Worm (Caenorhabditis elegans): ENCODE data around the gene F52E1.3.

The F52E1.3 gene

DNA sequence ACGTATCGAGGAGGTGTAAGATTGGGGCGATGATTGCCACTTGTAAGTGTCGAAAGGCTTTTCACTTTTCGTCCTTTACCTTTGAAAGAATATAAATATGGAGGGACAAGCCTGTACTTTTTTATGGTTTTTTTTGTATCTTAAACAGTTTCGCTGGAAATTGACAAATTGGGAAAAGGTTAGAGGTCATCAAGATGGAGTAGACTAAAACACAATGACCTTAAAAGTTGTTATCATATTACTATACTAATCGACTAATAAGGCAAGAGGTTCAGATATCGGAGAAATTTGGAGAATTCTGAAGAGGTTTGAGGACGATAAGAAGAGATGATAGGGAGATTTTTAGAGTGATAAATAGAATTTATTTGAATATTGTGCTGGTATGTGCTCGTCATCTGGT lies 11.6 kb downstream of the F52E1.3 start:
- TF ChIP-seq nhr-25 (tag; optimal IDR thresholded peaks at IDR 0.05) (peak; percentile 67), nhr-43 (tag; optimal IDR thresholded peaks at IDR 0.05; ENCODE audit: poor library complexity, severe bottlenecking) (no peak)

- peak; percentile 64 for TF ChIP-seq pha-4 (tag; optimal IDR thresholded peaks at IDR 0.05)
- no peak for TF ChIP-seq nhr-77 (tag; optimal IDR thresholded peaks at IDR 0.05)
- peak; percentile 41 for TF ChIP-seq pqm-1 (tag; optimal IDR thresholded peaks at IDR 0.05)
- peak; percentile 38 for TF ChIP-seq nhr-25 (tag; optimal IDR thresholded peaks at IDR 0.05)
Measured at ce11 chrV:8406911-8407310, 12.3 kb downstream of the F52E1.3 start.

- TF ChIP-seq ceh-28 (tag; optimal IDR thresholded peaks at IDR 0.05) (peak; percentile 46), nhr-25 (tag; optimal IDR thresholded peaks at IDR 0.05) (peak; percentile 41), fos-1 (tag; optimal IDR thresholded peaks at IDR 0.05) (no peak), nhr-23 (tag; optimal IDR thresholded peaks at IDR 0.05) (peak; percentile 78)
Measured at ce11 chrV:8409594-8409993, 15.0 kb downstream of the F52E1.3 start.

DNA sequence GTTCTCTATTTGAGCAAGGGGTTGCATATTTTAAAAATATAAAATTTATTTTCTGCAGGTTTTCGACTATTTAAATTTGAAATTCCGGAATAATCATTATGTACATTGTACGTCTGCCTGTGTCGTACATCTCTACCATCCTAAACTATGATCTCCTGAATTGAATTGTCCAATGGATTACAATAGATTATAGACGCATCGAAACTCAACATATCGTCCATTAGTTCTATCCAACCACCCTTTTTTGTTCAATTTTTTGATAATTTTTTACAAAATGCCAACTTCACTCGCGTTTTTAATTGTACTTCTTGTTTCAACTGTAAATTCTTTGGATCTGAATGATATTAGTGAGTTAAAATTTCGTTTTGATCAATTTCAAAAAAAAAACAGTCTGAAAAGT lies 15.8 kb downstream of the F52E1.3 start, which contains the start of gene F52E1.2:
TSS of gene F52E1.2 (plus strand) at position 190 of the 400 bp plus-strand sequence.
- TF ChIP-seq unc-39 (tag; optimal IDR thresholded peaks at IDR 0.05) (no peak), aly-2 (tag; optimal IDR thresholded peaks at IDR 0.05) (no peak), lin-39 (tag; optimal IDR thresholded peaks at IDR 0.05) (no peak), mdl-1 (tag; optimal IDR thresholded peaks at IDR 0.05) (no peak), nhr-28 (tag; optimal IDR thresholded peaks at IDR 0.05) (no peak), eor-1 (tag; optimal IDR thresholded peaks at IDR 0.05) (no peak)

- TF ChIP-seq elt-3 (tag; optimal IDR thresholded peaks at IDR 0.05) (no peak), nhr-76 (tag; optimal IDR thresholded peaks at IDR 0.05) (no peak), nhr-77 (tag; optimal IDR thresholded peaks at IDR 0.05) (no peak), R02D3.7 (tag; optimal IDR thresholded peaks at IDR 0.05) (no peak), snpc-4 (tag; optimal IDR thresholded peaks at IDR 0.05) (no peak), aly-2 (tag; optimal IDR thresholded peaks at IDR 0.05) (no peak), nfya-1 (tag; optimal IDR thresholded peaks at IDR 0.05; ENCODE audit: insufficient read depth) (no peak), fos-1 (tag; optimal IDR thresholded peaks at IDR 0.05) (no peak), fkh-10 (GFP tag; optimal IDR thresholded peaks at IDR 0.05) (no peak), lin-39 (tag; optimal IDR thresholded peaks at IDR 0.05) (no peak), unc-62 (GFP tag; optimal IDR thresholded peaks at IDR 0.05) (no peak), pha-4 (tag; optimal IDR thresholded peaks at IDR 0.05) (no peak), hmg-11 (tag; optimal IDR thresholded peaks at IDR 0.05) (no peak), ceh-28 (tag; optimal IDR thresholded peaks at IDR 0.05) (no peak), nhr-43 (tag; optimal IDR thresholded peaks at IDR 0.05; ENCODE audit: poor library complexity, severe bottlenecking) (no peak), mml-1 (tag; optimal IDR thresholded peaks at IDR 0.05) (no peak), lin-15B (tag; optimal IDR thresholded peaks at IDR 0.05) (no peak), ceh-16 (tag; optimal IDR thresholded peaks at IDR 0.05) (no peak)
Measured at ce11 chrV:8413432-8414021, 18.9 kb downstream of the F52E1.3 start, which contains the start of gene vha-18. TSS of gene vha-18 (minus strand) at chrV:8413482.

DNA sequence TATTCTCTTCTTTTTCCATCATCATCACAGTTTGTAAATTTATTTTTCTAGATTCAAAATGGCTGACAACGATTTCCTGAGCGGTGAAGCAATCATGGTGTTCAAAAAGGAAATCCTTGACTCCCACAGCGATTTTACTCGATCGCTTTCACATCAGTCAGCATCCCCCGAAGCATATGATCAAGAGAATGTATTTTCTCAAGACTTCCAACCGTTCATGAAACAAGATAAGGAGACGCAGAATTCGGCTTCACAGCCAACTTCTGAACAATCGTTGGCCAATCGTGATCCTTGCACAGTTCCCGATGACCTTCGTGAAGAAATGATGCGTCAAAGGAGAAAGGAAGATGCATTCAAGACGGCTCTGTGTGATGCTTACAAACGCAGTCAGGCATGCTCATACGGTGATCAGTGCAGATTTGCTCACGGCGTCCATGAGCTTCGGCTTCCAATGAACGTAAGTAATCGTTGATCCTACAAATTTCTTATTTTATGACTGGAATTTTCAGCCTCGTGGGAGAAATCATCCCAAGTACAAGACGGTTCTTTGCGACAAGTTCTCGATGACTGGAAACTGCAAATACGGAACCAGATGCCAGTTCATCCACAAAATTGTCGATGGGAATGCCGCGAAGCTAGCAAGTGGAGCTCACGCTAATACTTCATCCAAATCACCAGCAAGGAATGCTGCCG lies 19.6 kb downstream of the F52E1.3 start, which contains the start of gene pos-1:
TSS of gene pos-1 (plus strand) at position 51 of the 693 bp plus-strand sequence.
- TF ChIP-seq hmg-11 (tag; optimal IDR thresholded peaks at IDR 0.05) = no peak
- TF ChIP-seq ceh-82 (tag; optimal IDR thresholded peaks at IDR 0.05) = no peak
- no peak for TF ChIP-seq elt-3 (tag; optimal IDR thresholded peaks at IDR 0.05)
- no peak for TF ChIP-seq ceh-28 (tag; optimal IDR thresholded peaks at IDR 0.05)
- no peak for TF ChIP-seq nhr-28 (tag; optimal IDR thresholded peaks at IDR 0.05)
- no peak for TF ChIP-seq fkh-2 (tag; optimal IDR thresholded peaks at IDR 0.05)
- no peak for TF ChIP-seq lin-15B (tag; optimal IDR thresholded peaks at IDR 0.05)
- TF ChIP-seq unc-39 (tag; optimal IDR thresholded peaks at IDR 0.05) = no peak
- TF ChIP-seq snpc-4 (tag; optimal IDR thresholded peaks at IDR 0.05) = no peak
- TF ChIP-seq nfya-1 (tag; optimal IDR thresholded peaks at IDR 0.05; ENCODE audit: insufficient read depth) = no peak
- no peak for TF ChIP-seq aly-2 (tag; optimal IDR thresholded peaks at IDR 0.05)
- TF ChIP-seq tbx-2 (tag; optimal IDR thresholded peaks at IDR 0.05) = no peak
- TF ChIP-seq lsy-12 (tag; optimal IDR thresholded peaks at IDR 0.05) = no peak
